Worm (Caenorhabditis elegans) whole organism, L4/young adult: Measurements from ENCODE around the gene twk-6.

Source experiments
- dao-5 ChIP-seq: sonication (generic microtip); optimal IDR thresholded peaks from 2 replicates; lab custom pipeline; 2016; ENCODE audit warnings: missing genotype, missing genetic modification characterization, moderate library complexity, missing compliant biosample characterization
- him-1 ChIP-seq: sonication (generic microtip); optimal IDR thresholded peaks from 2 replicates; lab custom pipeline; 2016; ENCODE audit warnings: missing genotype, missing genetic modification reagents, missing genetic modification characterization, missing compliant biosample characterization

DNA sequence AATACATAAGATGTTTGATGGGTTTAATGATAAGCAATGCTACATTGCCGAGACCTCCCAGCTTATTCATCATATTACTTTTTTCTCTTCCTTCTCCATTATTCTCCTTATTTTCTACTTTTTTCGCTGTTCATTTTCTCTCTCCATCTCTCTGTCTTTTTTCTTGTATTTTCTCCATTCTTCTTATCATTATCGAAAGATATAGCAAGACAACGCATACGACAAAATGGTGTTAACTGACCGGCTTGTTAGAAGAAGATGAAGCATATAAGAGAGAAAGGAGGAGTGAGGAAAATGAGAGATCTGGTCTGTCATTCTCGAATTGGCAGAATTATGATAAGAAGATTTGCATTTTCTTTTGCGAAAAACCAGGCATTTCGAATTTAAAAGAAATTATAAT, 24.1 kb downstream of the twk-6 start:
- TF ChIP-seq dao-5 (tag; lab: Kevin White, UChicago) (no peak), him-1 (tag; lab: Kevin White, UChicago) (no peak)
